Worm (Caenorhabditis elegans): Measurements from ENCODE around the gene mdt-10.

The mdt-10 gene

ce11 chrII:7849697-7850096, 5.1 kb downstream of the mdt-10 start, which contains the start of gene acr-7:
TSS of gene acr-7 (minus strand) at chrII:7849797.
- no peak for TF ChIP-seq eyg-1 (tag; optimal IDR thresholded peaks at IDR 0.05)
- TF ChIP-seq lim-6 (tag; optimal IDR thresholded peaks at IDR 0.05), result no peak
- no peak for TF ChIP-seq ceh-45 (GFP tag; IDR thresholded peaks at IDR 0.05)
- no peak for TF ChIP-seq elt-2 (tag; optimal IDR thresholded peaks at IDR 0.05)
- TF ChIP-seq ahr-1 (tag; optimal IDR thresholded peaks at IDR 0.05), result no peak
- no peak for TF ChIP-seq pag-3 (tag; optimal IDR thresholded peaks at IDR 0.05; ENCODE audit: borderline replicate concordance)
- TF ChIP-seq ceh-34 (tag; optimal IDR thresholded peaks at IDR 0.05), result no peak
- TF ChIP-seq nhr-232 (tag; optimal IDR thresholded peaks at IDR 0.05), result no peak
- TF ChIP-seq fax-1 (tag; optimal IDR thresholded peaks at IDR 0.05), result no peak

ce11 chrII:7845571-7846236, 9.1 kb downstream of the mdt-10 start, which contains the start of gene T09A5.4:
TSS of gene T09A5.4 (plus strand) at chrII:7846186.
- TF ChIP-seq sdc-2 (tag; optimal IDR thresholded peaks at IDR 0.05), result no peak

- TF ChIP-seq pqm-1 (tag; optimal IDR thresholded peaks at IDR 0.05), result no peak
- TF ChIP-seq pax-1 (tag; optimal IDR thresholded peaks at IDR 0.05), result no peak
- TF ChIP-seq ahr-1 (tag; optimal IDR thresholded peaks at IDR 0.05), result no peak
- no peak for TF ChIP-seq pha-4 (tag; optimal IDR thresholded peaks at IDR 0.05)
- no peak for TF ChIP-seq dve-1 (tag; optimal IDR thresholded peaks at IDR 0.05)
- no peak for TF ChIP-seq ceh-9 (tag; optimal IDR thresholded peaks at IDR 0.05)
- no peak for TF ChIP-seq hlh-8 (tag; optimal IDR thresholded peaks at IDR 0.05)
- TF ChIP-seq elt-4 (tag; optimal IDR thresholded peaks at IDR 0.05), result no peak
- no peak for TF ChIP-seq lim-6 (tag; optimal IDR thresholded peaks at IDR 0.05)
- TF ChIP-seq ceh-34 (tag; optimal IDR thresholded peaks at IDR 0.05), result no peak
- TF ChIP-seq ceh-2 (tag; optimal IDR thresholded peaks at IDR 0.05), result no peak
- TF ChIP-seq nhr-232 (tag; optimal IDR thresholded peaks at IDR 0.05), result no peak
- no peak for TF ChIP-seq ceh-14 (tag; optimal IDR thresholded peaks at IDR 0.05)
- no peak for TF ChIP-seq che-1 (tag; optimal IDR thresholded peaks at IDR 0.05)
Measured at ce11 chrII:7842053-7842452, 12.8 kb downstream of the mdt-10 start, which contains the start of gene klp-3. TSS of gene klp-3 (plus strand) at chrII:7842353.

- TF ChIP-seq C08G9.2 (tag; optimal IDR thresholded peaks at IDR 0.05) (no peak), K02D7.2 (tag; optimal IDR thresholded peaks at IDR 0.05) (no peak), nfya-1 (tag; optimal IDR thresholded peaks at IDR 0.05) (peak; percentile 45), ceh-9 (tag; optimal IDR thresholded peaks at IDR 0.05) (no peak), pha-2 (tag; optimal IDR thresholded peaks at IDR 0.05) (no peak), ceh-31 (tag; optimal IDR thresholded peaks at IDR 0.05) (peak; percentile 16), mec-3 (tag; optimal IDR thresholded peaks at IDR 0.05; ENCODE audit: borderline replicate concordance) (no peak), nhr-11 (tag; optimal IDR thresholded peaks at IDR 0.05) (no peak), sox-2 (GFP tag; IDR thresholded peaks at IDR 0.05) (no peak), ceh-34 (tag; optimal IDR thresholded peaks at IDR 0.05) (no peak), unc-55 (GFP tag; optimal IDR thresholded peaks at IDR 0.05) (peak; percentile 42)
Measured at ce11 chrII:7839703-7840102, 15.1 kb downstream of the mdt-10 start.

ce11 chrII:7838661-7839060, 16.2 kb downstream of the mdt-10 start:
- TF ChIP-seq nfya-1 (tag; optimal IDR thresholded peaks at IDR 0.05), result peak; percentile 12
- TF ChIP-seq nhr-11 (tag; optimal IDR thresholded peaks at IDR 0.05), result no peak

ce11 chrII:7836613-7837226, 18.1 kb downstream of the mdt-10 start:
- TF ChIP-seq ceh-18 (tag; optimal IDR thresholded peaks at IDR 0.05) (peak; percentile 63), hlh-15 (tag; optimal IDR thresholded peaks at IDR 0.05) (no peak), zip-5 (tag; optimal IDR thresholded peaks at IDR 0.05) (no peak), unc-55 (GFP tag; optimal IDR thresholded peaks at IDR 0.05) (peak; percentile 43), ceh-34 (tag; optimal IDR thresholded peaks at IDR 0.05) (peak; percentile 64), ceh-22 (tag; optimal IDR thresholded peaks at IDR 0.05) (no peak), lim-6 (tag; optimal IDR thresholded peaks at IDR 0.05) (no peak), dmd-4 (tag; optimal IDR thresholded peaks at IDR 0.05; ENCODE audit: borderline replicate concordance) (no peak), ref-2 (tag; optimal IDR thresholded peaks at IDR 0.05) (no peak), madf-2 (tag; optimal IDR thresholded peaks at IDR 0.05) (no peak), che-1 (tag; optimal IDR thresholded peaks at IDR 0.05) (no peak), sox-4 (tag; optimal IDR thresholded peaks at IDR 0.05) (no peak), pag-3 (tag; optimal IDR thresholded peaks at IDR 0.05; ENCODE audit: borderline replicate concordance) (no peak), ahr-1 (tag; optimal IDR thresholded peaks at IDR 0.05) (no peak), rnt-1 (tag; optimal IDR thresholded peaks at IDR 0.05) (peak; percentile 32)

Data from whole organism, late embryonic.